Fruit fly (Drosophila melanogaster) whole organism, embryonic: ENCODE measurements around the gene mRpS7.

Experiments
- Bgb ChIP-seq: fragments of 200-800 bp; sonication (Bioruptor generic); IDR thresholded peaks from 2 replicates; pipeline ENCODE4 v1.3.6; 2022; ENCODE audit warnings: missing biosample characterization, missing genetic modification characterization; ENCODE audit not compliant: partially characterized antibody
- caup ChIP-seq: fragments of 200-800 bp; sonication (Bioruptor generic); optimal IDR thresholded peaks from 3 replicates; lab custom pipeline; 2017; ENCODE audit warnings: missing biosample characterization, mild to moderate bottlenecking, missing genetic modification characterization, moderate library complexity; ENCODE audit not compliant: severe bottlenecking
- tio ChIP-seq: fragments of 200-800 bp; sonication (Bioruptor generic); optimal IDR thresholded peaks from 2 replicates; lab custom pipeline; 2017; ENCODE audit warnings: missing biosample characterization, missing genetic modification characterization, inconsistent platforms
- zfh2 ChIP-seq: fragments of 200-800 bp; sonication (Bioruptor generic); optimal IDR thresholded peaks from 2 replicates; lab custom pipeline; 2016; ENCODE audit warnings: missing biosample characterization, missing genetic modification characterization

DNA sequence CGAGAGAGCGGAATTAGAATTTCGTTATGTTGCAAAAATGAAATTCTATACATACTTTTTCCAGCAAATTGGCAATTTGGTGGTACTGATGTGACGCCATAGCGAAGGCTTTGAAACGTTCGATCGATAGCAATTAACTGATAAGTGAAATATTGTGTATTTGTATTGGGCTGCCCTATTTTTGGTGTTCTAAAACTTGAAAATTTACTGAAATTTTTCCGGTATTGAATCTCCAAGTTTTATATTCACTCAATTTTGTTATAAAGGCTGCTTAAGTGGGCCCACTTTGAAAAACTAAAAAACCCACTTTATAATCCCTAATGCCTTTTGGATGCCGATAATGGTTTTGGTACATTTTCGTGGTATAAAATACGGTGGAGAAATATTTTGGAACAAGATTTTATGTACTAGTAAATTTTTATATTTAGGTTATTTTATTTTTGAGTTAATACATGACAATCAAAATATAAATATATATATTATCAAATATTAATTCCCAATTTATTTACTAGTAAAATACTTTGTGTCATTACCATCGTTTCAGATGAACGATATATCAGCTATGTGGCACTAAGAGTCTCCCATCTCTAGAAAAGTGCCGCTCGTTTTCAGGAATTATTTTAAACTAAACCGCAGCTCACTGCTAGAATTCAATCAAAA lies 23.9 kb upstream of the mRpS7 start, which contains the start of the genes Cand1 and pim:
- no peak for TF ChIP-seq caup
- TF ChIP-seq zfh2 (GFP tag; lab: Kevin White, UChicago), result no peak
- no peak for TF ChIP-seq tio (GFP tag; lab: Kevin White, UChicago)
- TF ChIP-seq Bgb (GFP tag; lab: Robert Waterston, UW), result peak; percentile 65
